Fruit fly (Drosophila melanogaster) S2 (cell line): ENCODE measurements around the gene Osbp.

Experiments
- CG8478 ChIP-seq: fragments of >200 bp; optimal IDR thresholded peaks from 2 replicates; lab custom pipeline; 2018
- CTCF ChIP-seq, 2 experiments: fragments of >200 bp; optimal IDR thresholded peaks; 2 replicates each; lab custom pipeline; 2018

DNA sequence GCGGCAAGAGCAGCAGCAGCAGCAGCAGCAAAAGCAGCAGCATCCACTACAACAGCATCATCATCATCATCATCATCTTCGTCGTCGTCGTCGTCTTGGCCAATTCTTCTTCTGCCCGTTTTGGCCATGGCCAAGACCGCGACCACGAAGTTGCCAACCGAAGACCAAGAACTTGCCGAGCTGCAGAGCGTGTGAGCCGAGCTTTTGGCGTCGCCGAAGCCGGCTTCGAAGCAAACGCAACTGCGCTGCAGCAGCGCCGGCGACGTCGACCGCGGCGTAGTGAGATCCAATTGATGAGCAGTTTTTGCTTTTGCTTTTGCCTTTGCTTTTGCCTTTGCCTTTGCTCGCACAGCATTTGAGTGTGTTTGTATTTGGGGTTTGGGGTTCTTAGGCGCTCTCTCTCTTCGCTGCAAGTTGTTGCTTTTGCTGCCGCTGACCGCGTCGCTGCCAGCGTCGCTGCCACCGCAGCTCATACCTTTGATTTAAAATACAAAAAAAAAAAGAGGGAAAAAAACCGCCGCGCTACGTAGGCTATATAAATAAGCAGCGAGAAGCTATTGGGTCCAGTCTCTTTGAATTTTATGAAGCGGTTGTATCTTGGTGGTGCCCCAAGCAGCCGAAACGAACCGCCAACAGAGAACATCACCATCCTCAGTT is 47.1 kb upstream of the Osbp start:
- TF ChIP-seq CTCF (optimal IDR thresholded peaks at IDR 0.05; lab: Kevin White, UChicago) (no peak), CG8478 (lab: Kevin White, UChicago) (no peak)
